Worm (Caenorhabditis elegans) whole organism, late embryonic: ENCODE measurements around the gene F58E2.3.
A peak's percentile ranks its signal among the peaks of the same experiment; 100 is the strongest.

Experiments used
- F13H6.1 ChIP-seq: sonication (generic microtip); optimal IDR thresholded peaks from 2 replicates; lab custom pipeline; 2016; ENCODE audit warnings: missing genetic modification characterization, missing compliant biosample characterization
- K09A11.1 ChIP-seq: sonication (generic microtip); optimal IDR thresholded peaks from 2 replicates; lab custom pipeline; 2017; ENCODE audit warnings: antibody characterized with exemption, mild to moderate bottlenecking, missing genetic modification characterization, missing compliant biosample characterization; ENCODE audit not compliant: insufficient read depth
- ahr-1 ChIP-seq: sonication (generic microtip); optimal IDR thresholded peaks from 2 replicates; lab custom pipeline; 2016; ENCODE audit warnings: missing genetic modification characterization, missing compliant biosample characterization
- ama-1 ChIP-seq: fragments of 150-350 bp; optimal IDR thresholded peaks from 2 replicates; lab custom pipeline; 2014
- ceh-14 ChIP-seq: sonication (generic microtip); optimal IDR thresholded peaks from 2 replicates; lab custom pipeline; 2016; ENCODE audit warnings: missing genotype, missing genetic modification characterization, missing compliant biosample characterization
- ceh-19 ChIP-seq: fragments of 200-800 bp; sonication (Bioruptor generic); optimal IDR thresholded peaks from 2 replicates; lab custom pipeline; 2018; ENCODE audit warnings: mild to moderate bottlenecking, missing genetic modification characterization, missing compliant biosample characterization
- ceh-24 ChIP-seq: sonication (generic microtip); optimal IDR thresholded peaks from 2 replicates; lab custom pipeline; 2016; ENCODE audit warnings: mild to moderate bottlenecking, missing genetic modification characterization, missing compliant biosample characterization
- ceh-31 ChIP-seq: sonication (generic microtip); optimal IDR thresholded peaks from 2 replicates; lab custom pipeline; 2016; ENCODE audit warnings: missing genetic modification characterization, missing compliant biosample characterization
- ceh-45 ChIP-seq: fragments of 200-800 bp; sonication (Bioruptor generic); IDR thresholded peaks from 2 replicates; pipeline ENCODE4 v1.3.6; 2022; ENCODE audit warnings: missing genetic modification reagents, missing genetic modification characterization, missing compliant biosample characterization
- ceh-48 ChIP-seq: sonication (generic microtip); optimal IDR thresholded peaks from 2 replicates; lab custom pipeline; 2016; ENCODE audit warnings: missing genetic modification characterization, inconsistent platforms, missing compliant biosample characterization
- ceh-6 ChIP-seq: fragments of 200-800 bp; sonication (Bioruptor generic); optimal IDR thresholded peaks from 2 replicates; lab custom pipeline; 2018; ENCODE audit warnings: mild to moderate bottlenecking, missing genetic modification characterization, missing compliant biosample characterization
- ceh-9 ChIP-seq: sonication (generic microtip); optimal IDR thresholded peaks from 2 replicates; lab custom pipeline; 2016; ENCODE audit warnings: mild to moderate bottlenecking, missing genetic modification characterization, inconsistent platforms, missing compliant biosample characterization
- che-1 ChIP-seq: sonication (generic microtip); optimal IDR thresholded peaks from 2 replicates; lab custom pipeline; 2016; ENCODE audit warnings: mild to moderate bottlenecking, missing genetic modification characterization, missing compliant biosample characterization
- dve-1 ChIP-seq: sonication (generic microtip); optimal IDR thresholded peaks from 2 replicates; lab custom pipeline; 2017; ENCODE audit warnings: antibody characterized with exemption, mild to moderate bottlenecking, missing genetic modification characterization, missing compliant biosample characterization
- ets-4 ChIP-seq: sonication (generic microtip); optimal IDR thresholded peaks from 2 replicates; lab custom pipeline; 2016; ENCODE audit warnings: missing genetic modification characterization, missing compliant biosample characterization
- fkh-10 ChIP-seq: fragments of 150-350 bp; optimal IDR thresholded peaks from 2 replicates; lab custom pipeline; 2014; ENCODE audit warnings: missing biosample characterization, missing genetic modification reagents, missing genetic modification characterization
- fkh-6 ChIP-seq: sonication (generic microtip); optimal IDR thresholded peaks from 2 replicates; lab custom pipeline; 2016; ENCODE audit warnings: missing genetic modification characterization, missing compliant biosample characterization
- hlh-15 ChIP-seq: sonication (generic microtip); optimal IDR thresholded peaks from 2 replicates; lab custom pipeline; 2016; ENCODE audit warnings: missing genetic modification characterization, missing compliant biosample characterization
- madf-2 ChIP-seq: sonication (generic microtip); optimal IDR thresholded peaks from 2 replicates; lab custom pipeline; 2017; ENCODE audit warnings: missing genetic modification characterization, missing compliant biosample characterization
- nfya-1 ChIP-seq: sonication (generic microtip); optimal IDR thresholded peaks from 2 replicates; lab custom pipeline; 2017; ENCODE audit warnings: missing genetic modification characterization, mild to moderate bottlenecking, missing compliant biosample characterization, antibody characterized with exemption, moderate library complexity
- nhr-11 ChIP-seq: fragments of 150-350 bp; optimal IDR thresholded peaks from 2 replicates; lab custom pipeline; 2014; ENCODE audit warnings: missing biosample characterization, missing genetic modification characterization
- nhr-232 ChIP-seq: sonication (generic microtip); optimal IDR thresholded peaks from 2 replicates; lab custom pipeline; 2016; ENCODE audit warnings: missing genetic modification characterization, missing compliant biosample characterization
- npax-4 ChIP-seq: sonication (generic microtip); optimal IDR thresholded peaks from 2 replicates; lab custom pipeline; 2016; ENCODE audit warnings: missing genetic modification characterization, missing compliant biosample characterization
- odd-2 ChIP-seq: sonication (generic microtip); optimal IDR thresholded peaks from 2 replicates; lab custom pipeline; 2017; ENCODE audit warnings: antibody characterized with exemption, mild to moderate bottlenecking, missing genetic modification characterization, missing compliant biosample characterization
- pha-4 ChIP-seq: fragments of 150-350 bp; optimal IDR thresholded peaks from 2 replicates; lab custom pipeline; 2018; ENCODE audit warnings: missing biosample characterization, missing genetic modification reagents, missing genetic modification characterization
- pqm-1 ChIP-seq: sonication (generic microtip); optimal IDR thresholded peaks from 2 replicates; lab custom pipeline; 2016; ENCODE audit warnings: missing genetic modification characterization, missing compliant biosample characterization
- rnt-1 ChIP-seq: sonication (generic microtip); optimal IDR thresholded peaks from 2 replicates; lab custom pipeline; 2016; ENCODE audit warnings: missing genetic modification characterization, missing compliant biosample characterization
- sox-2 ChIP-seq: fragments of 200-800 bp; sonication (Bioruptor generic); IDR thresholded peaks from 2 replicates; pipeline ENCODE4 v1.3.6; 2022; ENCODE audit warnings: missing genetic modification reagents, missing genetic modification characterization, missing compliant biosample characterization
- sox-4 ChIP-seq: sonication (generic microtip); optimal IDR thresholded peaks from 2 replicates; lab custom pipeline; 2017; ENCODE audit warnings: mild to moderate bottlenecking, missing genetic modification characterization, inconsistent platforms, missing compliant biosample characterization
- syd-9 ChIP-seq: sonication (generic microtip); optimal IDR thresholded peaks from 2 replicates; lab custom pipeline; 2016; ENCODE audit warnings: mild to moderate bottlenecking, missing genetic modification characterization, moderate library complexity, missing compliant biosample characterization
- tbx-7 ChIP-seq: sonication (generic microtip); optimal IDR thresholded peaks from 2 replicates; lab custom pipeline; 2016; ENCODE audit warnings: missing genotype, missing genetic modification characterization, missing compliant biosample characterization
- ttx-3 ChIP-seq: sonication (generic microtip); optimal IDR thresholded peaks from 2 replicates; lab custom pipeline; 2016; ENCODE audit warnings: missing genetic modification reagents, missing genetic modification characterization, missing compliant biosample characterization
- unc-3 ChIP-seq, 2 experiments: fragments of 200-800 bp in 1 of 2; sonication (Bioruptor generic) in 1 of 2; sonication (generic microtip) in 1 of 2; conservative IDR thresholded peaks in 1 of 2; optimal IDR thresholded peaks in 1 of 2; 2 replicates each; pipeline versions ENCODE4 v1.3.6 to Lab custom; 2016 to 2022; ENCODE audit warnings: missing compliant biosample characterization in 2 of 2, missing genetic modification characterization in 2 of 2, missing genetic modification reagents in 1 of 2
- unc-42 ChIP-seq: sonication (generic microtip); optimal IDR thresholded peaks from 2 replicates; lab custom pipeline; 2016; ENCODE audit warnings: missing genotype, missing genetic modification characterization, missing compliant biosample characterization
- unc-86 ChIP-seq: sonication (generic microtip); optimal IDR thresholded peaks from 2 replicates; lab custom pipeline; 2016; ENCODE audit warnings: missing genetic modification characterization, missing compliant biosample characterization
- zip-5 ChIP-seq: sonication (generic microtip); optimal IDR thresholded peaks from 2 replicates; lab custom pipeline; 2016; ENCODE audit warnings: missing genetic modification characterization, missing compliant biosample characterization
- ztf-16 ChIP-seq: sonication (generic microtip); optimal IDR thresholded peaks from 2 replicates; lab custom pipeline; 2017; ENCODE audit warnings: missing genetic modification characterization, missing compliant biosample characterization

Gene F58E2.3

DNA sequence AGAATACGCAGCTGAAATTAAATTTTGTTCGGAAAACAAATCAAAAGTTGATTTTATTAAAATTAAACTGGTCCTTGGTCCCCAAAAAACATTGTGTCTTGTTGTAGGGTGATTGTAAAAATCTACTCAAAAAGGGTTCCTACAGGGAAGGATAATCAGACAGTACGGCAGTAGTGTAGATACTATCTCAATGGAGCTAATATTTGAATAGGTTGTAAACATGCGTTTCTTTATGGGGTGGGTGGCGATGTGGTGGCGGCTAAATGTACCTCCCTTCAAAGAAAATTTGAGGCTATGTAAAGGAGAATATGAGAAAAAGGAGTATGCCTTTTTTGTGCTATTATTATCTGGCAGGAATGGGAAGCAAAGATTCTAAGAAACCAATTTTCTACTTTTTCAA, 14.7 kb upstream of the F58E2.3 start:
- TF ChIP-seq sox-4 (tag; lab: Kevin White, UChicago) (no peak), unc-86 (tag; lab: Kevin White, UChicago) (no peak), ceh-9 (no peak), ama-1 (lab: Kevin White, UChicago) (no peak), F13H6.1 (tag; lab: Kevin White, UChicago) (no peak), madf-2 (tag; lab: Kevin White, UChicago) (no peak), tbx-7 (no peak), nhr-11 (tag; lab: Kevin White, UChicago) (no peak), npax-4 (no peak), ceh-24 (no peak), rnt-1 (tag; lab: Kevin White, UChicago) (no peak), fkh-10 (GFP tag; lab: Kevin White, UChicago) (no peak), ceh-6 (GFP tag; lab: Kevin White, UChicago) (no peak), ceh-31 (no peak), che-1 (tag; lab: Kevin White, UChicago) (no peak), pqm-1 (tag; lab: Kevin White, UChicago) (no peak), syd-9 (tag; lab: Kevin White, UChicago) (no peak), ceh-45 (no peak)

DNA sequence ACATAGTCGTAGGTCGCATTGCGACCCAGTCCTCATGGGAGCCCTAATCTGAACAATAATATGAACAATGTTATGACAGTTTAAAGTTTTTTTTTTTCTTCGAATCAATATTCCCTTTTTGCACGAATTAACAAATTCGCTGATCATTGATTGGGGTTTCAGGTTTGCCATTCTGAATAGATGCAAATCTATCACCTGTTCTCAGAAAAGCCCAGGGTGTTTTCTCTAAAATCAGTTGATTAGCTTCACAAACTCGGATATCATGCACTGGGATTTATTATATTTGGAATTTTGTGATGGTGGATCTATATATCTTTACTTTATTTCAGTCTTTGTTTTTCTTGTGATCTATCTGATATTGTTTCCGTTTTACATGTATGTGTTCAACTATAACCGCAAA, 13.9 kb upstream of the F58E2.3 start, which contains the start of gene srz-23:
Gene srz-23 (plus strand): TSS at position 263 of the 400 bp plus-strand sequence.
- TF ChIP-seq sox-2 (GFP tag; lab: Robert Waterston, UW) (no peak), odd-2 (tag; lab: Kevin White, UChicago) (no peak), pha-4 (tag; lab: Kevin White, UChicago) (no peak), dve-1 (tag; lab: Kevin White, UChicago) (no peak), ceh-45 (no peak), ceh-9 (no peak), nhr-232 (no peak), unc-3 (GFP tag; conservative IDR thresholded peaks at IDR 0.05; lab: Robert Waterston, UW) (no peak), unc-3 (tag; optimal IDR thresholded peaks at IDR 0.05; lab: Kevin White, UChicago) (no peak), hlh-15 (no peak), K09A11.1 (no peak), madf-2 (tag; lab: Kevin White, UChicago) (no peak), ttx-3 (tag; lab: Kevin White, UChicago) (no peak), ahr-1 (tag; lab: Kevin White, UChicago) (no peak), ceh-48 (tag; lab: Kevin White, UChicago) (no peak), ceh-19 (GFP tag; lab: Kevin White, UChicago) (no peak), ceh-31 (no peak), sox-4 (tag; lab: Kevin White, UChicago) (no peak)

DNA sequence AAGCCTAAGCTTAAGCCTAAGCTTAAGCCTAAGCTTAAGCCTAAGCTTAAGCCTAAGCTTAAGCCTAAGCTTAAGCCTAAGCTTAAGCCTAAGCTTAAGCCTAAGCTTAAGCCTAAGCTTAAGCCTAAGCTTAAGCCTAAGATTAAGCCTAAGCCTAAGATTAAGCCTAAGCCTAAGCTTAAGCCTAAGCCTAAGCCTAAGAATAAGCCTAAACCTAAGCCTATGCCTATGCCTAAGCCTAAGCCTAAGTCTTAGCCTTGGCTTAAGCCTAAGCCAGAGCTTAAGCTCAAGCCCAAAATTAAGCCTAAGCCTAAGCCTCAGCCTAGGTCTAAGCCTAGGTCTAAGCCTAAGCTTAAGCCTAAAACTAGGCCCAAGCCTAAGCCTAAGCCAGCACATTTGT, 11.8 kb upstream of the F58E2.3 start:
- TF ChIP-seq dve-1 (tag; lab: Kevin White, UChicago), result peak; percentile 100
- TF ChIP-seq, all 69 proteins: peak for 1; not testable (repeated sequence) for 68

DNA sequence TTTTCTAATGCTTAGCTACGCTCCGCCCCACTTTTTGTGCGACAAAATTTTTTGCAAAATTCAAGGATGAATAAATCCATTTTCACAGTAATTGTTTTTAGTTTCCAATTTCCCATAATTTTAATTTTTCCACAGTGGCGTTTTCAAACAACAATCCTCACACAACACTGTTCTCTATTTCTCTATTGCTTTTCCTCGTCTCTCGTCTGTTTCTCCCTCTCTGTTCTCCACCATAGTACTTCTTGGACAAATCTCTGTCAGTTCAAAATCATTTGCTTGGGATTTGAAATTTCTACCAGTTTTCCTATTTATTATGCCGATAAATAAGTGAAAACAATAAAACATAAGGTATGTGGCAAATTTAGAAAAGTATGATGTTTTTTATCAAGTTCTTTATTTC, 4.0 kb upstream of the F58E2.3 start, which contains the start of gene F58E2.4:
Gene F58E2.4 (plus strand): TSS at position 134 of the 400 bp plus-strand sequence.
- TF ChIP-seq zip-5 (no peak), ahr-1 (tag; lab: Kevin White, UChicago) (no peak), ceh-48 (tag; lab: Kevin White, UChicago) (no peak), sox-4 (tag; lab: Kevin White, UChicago) (no peak), hlh-15 (no peak), ztf-16 (tag; lab: Kevin White, UChicago) (no peak), unc-42 (no peak), npax-4 (no peak), fkh-6 (tag; lab: Kevin White, UChicago) (no peak), ceh-14 (tag; lab: Kevin White, UChicago) (no peak), ceh-9 (no peak), ets-4 (tag; lab: Kevin White, UChicago) (no peak), ceh-45 (no peak), nfya-1 (tag; lab: Kevin White, UChicago) (no peak), sox-2 (GFP tag; lab: Robert Waterston, UW) (no peak), K09A11.1 (no peak), ceh-31 (no peak)
- TF ChIP-seq, all 69 proteins: peak for 0
